Worm (Caenorhabditis elegans): Measurements from ENCODE around the gene Y69A2AR.47.

The Y69A2AR.47 gene

DNA sequence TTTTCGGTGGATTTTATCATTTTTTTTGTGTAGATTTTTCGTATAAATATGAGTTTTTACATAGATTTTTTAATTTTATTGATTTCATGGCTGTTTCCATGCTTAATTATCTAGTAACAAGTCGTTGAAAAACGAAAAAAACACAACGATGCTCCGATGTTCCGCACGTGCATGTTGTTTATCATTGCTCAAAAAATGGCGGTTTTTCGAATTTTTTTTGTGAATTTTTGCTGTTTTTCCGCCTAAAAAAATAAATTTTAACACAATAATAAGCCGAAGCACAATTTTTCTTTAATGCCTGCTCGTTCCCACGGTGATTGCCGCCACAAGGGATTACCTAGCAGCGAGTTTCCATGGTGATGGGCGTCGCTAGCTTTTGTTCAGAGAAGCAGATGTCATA, 44.5 kb downstream of the Y69A2AR.47 start:
- TF ChIP-seq unc-62 (GFP tag; optimal IDR thresholded peaks at IDR 0.05) = no peak

ce11 chrIV:2642673-2643072, 45.2 kb downstream of the Y69A2AR.47 start, which contains the start of gene ric-8:
Gene ric-8, plus strand, starts transcription at chrIV:2642973.
- TF ChIP-seq unc-62 (GFP tag; optimal IDR thresholded peaks at IDR 0.05) = no peak

Measured in whole organism, dauer.